Fruit fly (Drosophila melanogaster) whole organism, embryonic: ENCODE results near the gene D.
A peak's percentile ranks its signal among the peaks of the same experiment; 100 is the strongest.

ENCODE experiments used
- Adf1 ChIP-seq: fragments of 200-800 bp; sonication (Bioruptor generic); IDR thresholded peaks from 2 replicates; pipeline ENCODE4 v1.3.6; 2022; ENCODE audit warnings: missing biosample characterization, missing genetic modification characterization
- Asciz ChIP-seq: fragments of 200-800 bp; sonication (Bioruptor generic); optimal IDR thresholded peaks from 2 replicates; lab custom pipeline; 2017; ENCODE audit warnings: missing biosample characterization, mild to moderate bottlenecking, missing genetic modification characterization, missing genetic modification reagents
- Bdp1 ChIP-seq: fragments of 200-800 bp; sonication (Bioruptor generic); optimal IDR thresholded peaks from 3 replicates; lab custom pipeline; 2016; ENCODE audit warnings: missing biosample characterization, missing genetic modification characterization
- CG10543 ChIP-seq: fragments of 200-800 bp; sonication (Bioruptor generic); optimal IDR thresholded peaks from 3 replicates; lab custom pipeline; 2017; ENCODE audit warnings: missing biosample characterization, mild to moderate bottlenecking, missing genetic modification characterization, moderate library complexity
- CG11723 ChIP-seq: fragments of 200-800 bp; sonication (Bioruptor generic); optimal IDR thresholded peaks from 2 replicates; lab custom pipeline; 2017; ENCODE audit warnings: missing biosample characterization, mild to moderate bottlenecking, missing genetic modification characterization
- CG12299 ChIP-seq: fragments of 200-800 bp; sonication (Bioruptor generic); optimal IDR thresholded peaks from 2 replicates; lab custom pipeline; 2018; ENCODE audit warnings: missing biosample characterization, mild to moderate bottlenecking, missing genetic modification characterization
- CG13123 ChIP-seq: fragments of 200-800 bp; sonication (Bioruptor generic); optimal IDR thresholded peaks from 2 replicates; lab custom pipeline; 2016; ENCODE audit warnings: missing biosample characterization, missing genetic modification characterization
- CG15514 ChIP-seq: fragments of 200-800 bp; sonication (Bioruptor generic); optimal IDR thresholded peaks from 3 replicates; lab custom pipeline; 2017; ENCODE audit warnings: missing biosample characterization, missing genetic modification characterization, mild to moderate bottlenecking, moderate library complexity, missing genetic modification reagents
- CG17385 ChIP-seq: fragments of 200-800 bp; sonication (Bioruptor generic); optimal IDR thresholded peaks from 3 replicates; lab custom pipeline; 2018; ENCODE audit warnings: missing biosample characterization, mild to moderate bottlenecking, missing genetic modification characterization
- CG31365 ChIP-seq: fragments of 200-800 bp; sonication (Bioruptor generic); optimal IDR thresholded peaks from 2 replicates; lab custom pipeline; 2018; ENCODE audit warnings: missing biosample characterization, mild to moderate bottlenecking, missing genetic modification characterization
- CG3163 ChIP-seq: fragments of 200-800 bp; sonication (Bioruptor generic); optimal IDR thresholded peaks from 3 replicates; lab custom pipeline; 2016; ENCODE audit warnings: missing biosample characterization, missing genetic modification characterization
- CG34224 ChIP-seq: fragments of 200-800 bp; sonication (Bioruptor generic); IDR thresholded peaks from 3 replicates; pipeline ENCODE4 v1.3.6; 2022; ENCODE audit warnings: missing biosample characterization, missing genetic modification characterization; ENCODE audit not compliant: partially characterized antibody
- CG4820 ChIP-seq: fragments of 200-800 bp; sonication (Bioruptor generic); optimal IDR thresholded peaks from 3 replicates; lab custom pipeline; 2016; ENCODE audit warnings: missing biosample characterization, missing genetic modification characterization
- CG7745 ChIP-seq: fragments of 200-800 bp; sonication (Bioruptor generic); optimal IDR thresholded peaks from 2 replicates; lab custom pipeline; 2018; ENCODE audit warnings: missing biosample characterization, mild to moderate bottlenecking, missing genetic modification characterization, moderate library complexity
- CG8388 ChIP-seq: fragments of 200-800 bp; sonication (Bioruptor generic); optimal IDR thresholded peaks from 2 replicates; lab custom pipeline; 2019; ENCODE audit warnings: missing biosample characterization, mild to moderate bottlenecking, missing genetic modification characterization, moderate library complexity
- CG8944 ChIP-seq: fragments of 200-800 bp; sonication (Bioruptor generic); optimal IDR thresholded peaks from 3 replicates; lab custom pipeline; 2016; ENCODE audit warnings: missing biosample characterization, missing genetic modification characterization
- Gug ChIP-seq: fragments of 200-800 bp; sonication (Bioruptor generic); IDR thresholded peaks from 4 replicates; pipeline ENCODE4 v1.3.6; 2022; ENCODE audit warnings: missing biosample characterization, missing genetic modification characterization
- Hr39 ChIP-seq: fragments of >200 bp; optimal IDR thresholded peaks from 2 replicates; lab custom pipeline; 2017
- Hsf ChIP-seq: fragments of 200-800 bp; sonication (Bioruptor generic); optimal IDR thresholded peaks from 3 replicates; lab custom pipeline; 2016; ENCODE audit warnings: missing biosample characterization, missing genetic modification characterization
- MESR4 ChIP-seq: fragments of 200-800 bp; sonication (Bioruptor generic); optimal IDR thresholded peaks from 2 replicates; lab custom pipeline; 2018; ENCODE audit warnings: missing biosample characterization, mild to moderate bottlenecking, missing genetic modification characterization, moderate library complexity
- Meics ChIP-seq: fragments of 200-800 bp; sonication (Bioruptor generic); optimal IDR thresholded peaks from 2 replicates; lab custom pipeline; 2017; ENCODE audit warnings: missing biosample characterization, mild to moderate bottlenecking, missing genetic modification characterization
- NC2β ChIP-seq: fragments of 200-800 bp; sonication (Bioruptor generic); optimal IDR thresholded peaks from 2 replicates; lab custom pipeline; 2016; ENCODE audit warnings: missing biosample characterization, missing genetic modification characterization
- Pdp1 ChIP-seq, 2 experiments: fragments of 200-800 bp; sonication (Bioruptor generic); optimal IDR thresholded peaks; 3 replicates each; lab custom pipeline; 2016; ENCODE audit warnings: missing biosample characterization in 2 of 2, missing genetic modification characterization in 2 of 2, mild to moderate bottlenecking in 1 of 2, moderate library complexity in 1 of 2
- Ptx1 ChIP-seq: fragments of 200-800 bp; sonication (Bioruptor generic); IDR thresholded peaks from 2 replicates; pipeline ENCODE4 v1.3.6; 2022; ENCODE audit warnings: missing biosample characterization, missing genetic modification characterization
- Sox100B ChIP-seq: fragments of 200-800 bp; sonication (Bioruptor generic); optimal IDR thresholded peaks from 3 replicates; lab custom pipeline; 2018; ENCODE audit warnings: missing biosample characterization, mild to moderate bottlenecking, missing genetic modification characterization
- Ssrp ChIP-seq: fragments of 200-800 bp; sonication (Bioruptor generic); optimal IDR thresholded peaks from 2 replicates; lab custom pipeline; 2018; ENCODE audit warnings: missing biosample characterization, mild to moderate bottlenecking, missing genetic modification characterization, moderate library complexity
- ash1 ChIP-seq: fragments of 200-800 bp; sonication (Bioruptor generic); optimal IDR thresholded peaks from 2 replicates; lab custom pipeline; 2018; ENCODE audit warnings: missing biosample characterization, mild to moderate bottlenecking, missing genetic modification characterization
- bigmax ChIP-seq: fragments of 200-800 bp; sonication (Bioruptor generic); optimal IDR thresholded peaks from 2 replicates; lab custom pipeline; 2018; ENCODE audit warnings: missing biosample characterization, mild to moderate bottlenecking, missing genetic modification characterization
- cato ChIP-seq: fragments of 200-800 bp; sonication (Bioruptor generic); optimal IDR thresholded peaks from 2 replicates; lab custom pipeline; 2016; ENCODE audit warnings: missing biosample characterization, missing genetic modification characterization, borderline replicate concordance
- cg ChIP-seq: fragments of 200-800 bp; sonication (Bioruptor generic); optimal IDR thresholded peaks from 3 replicates; lab custom pipeline; 2019; ENCODE audit warnings: missing biosample characterization, mild to moderate bottlenecking, missing genetic modification characterization, moderate library complexity
- chn ChIP-seq: fragments of 200-800 bp; sonication (Bioruptor generic); optimal IDR thresholded peaks from 2 replicates; lab custom pipeline; 2016; ENCODE audit warnings: missing biosample characterization, missing genetic modification characterization
- croc ChIP-seq: fragments of 200-800 bp; sonication (Bioruptor generic); conservative IDR thresholded peaks from 3 replicates; pipeline ENCODE4 v1.3.6; 2022; ENCODE audit warnings: missing biosample characterization, missing genetic modification characterization
- dati ChIP-seq: fragments of 200-800 bp; sonication (Bioruptor generic); IDR thresholded peaks from 2 replicates; pipeline ENCODE4 v1.3.6; 2022; ENCODE audit warnings: missing biosample characterization, missing genetic modification characterization
- dimm ChIP-seq: fragments of 200-800 bp; sonication (Bioruptor generic); IDR thresholded peaks from 2 replicates; pipeline ENCODE4 v1.3.6; 2022; ENCODE audit warnings: missing biosample characterization, missing genetic modification characterization
- en ChIP-seq: fragments of 200-800 bp; sonication (Bioruptor generic); optimal IDR thresholded peaks from 2 replicates; lab custom pipeline; 2016; ENCODE audit warnings: missing biosample characterization, missing genetic modification characterization
- ewg ChIP-seq: fragments of 200-800 bp; sonication (Bioruptor generic); optimal IDR thresholded peaks from 3 replicates; lab custom pipeline; 2017; ENCODE audit warnings: mild to moderate bottlenecking, missing biosample characterization, missing genetic modification reagents, missing genetic modification characterization
- fru ChIP-seq: fragments of >200 bp; optimal IDR thresholded peaks from 2 replicates; lab custom pipeline; 2017
- gcm2 ChIP-seq: fragments of 200-800 bp; sonication (Bioruptor generic); optimal IDR thresholded peaks from 2 replicates; lab custom pipeline; 2016; ENCODE audit warnings: missing biosample characterization, missing genetic modification characterization
- gem ChIP-seq: fragments of 200-800 bp; sonication (Bioruptor generic); optimal IDR thresholded peaks from 2 replicates; lab custom pipeline; 2019; ENCODE audit warnings: missing biosample characterization, mild to moderate bottlenecking, missing genetic modification characterization, moderate library complexity
- ken ChIP-seq: fragments of 200-800 bp; sonication (Bioruptor generic); IDR thresholded peaks from 3 replicates; pipeline ENCODE4 v1.3.6; 2022; ENCODE audit warnings: missing biosample characterization, missing genetic modification characterization
- otp ChIP-seq: fragments of 200-800 bp; sonication (Bioruptor generic); IDR thresholded peaks from 3 replicates; pipeline ENCODE4, ENCODE4 v1.3.6; 2022; ENCODE audit warnings: missing biosample characterization, missing genetic modification characterization
- pan ChIP-seq, 4 experiments: fragments of >200 bp in 3 of 4; fragments of 200-800 bp in 1 of 4; sonication (Bioruptor generic) in 1 of 4; optimal IDR thresholded peaks in 3 of 4; IDR thresholded peaks in 1 of 4; 2 replicates each; pipeline versions ENCODE4 v1.3.6 to Lab custom; 2017 to 2022; ENCODE audit warnings: missing biosample characterization in 2 of 4, missing genetic modification characterization in 2 of 4, mixed read lengths in 1 of 4
- pb ChIP-seq: fragments of 200-800 bp; sonication (Bioruptor generic); optimal IDR thresholded peaks from 3 replicates; lab custom pipeline; 2016; ENCODE audit warnings: missing biosample characterization, missing genetic modification characterization
- pita ChIP-seq: fragments of 200-800 bp; sonication (Bioruptor generic); optimal IDR thresholded peaks from 2 replicates; lab custom pipeline; 2017; ENCODE audit warnings: missing biosample characterization, mild to moderate bottlenecking, missing genetic modification characterization
- rib ChIP-seq: fragments of 200-800 bp; sonication (Bioruptor generic); IDR thresholded peaks from 2 replicates; pipeline ENCODE4 v1.3.6; 2022; ENCODE audit warnings: missing biosample characterization, missing genetic modification characterization
- ro ChIP-seq: fragments of 200-800 bp; sonication (Bioruptor generic); IDR thresholded peaks from 2 replicates; pipeline ENCODE4 v1.3.6; 2022; ENCODE audit warnings: missing biosample characterization, missing genetic modification characterization
- schlank ChIP-seq: fragments of 200-800 bp; sonication (Bioruptor generic); optimal IDR thresholded peaks from 2 replicates; lab custom pipeline; 2018; ENCODE audit warnings: missing biosample characterization, mild to moderate bottlenecking, missing genetic modification characterization
- sisA ChIP-seq: fragments of 200-800 bp; sonication (Bioruptor generic); IDR thresholded peaks from 2 replicates; pipeline ENCODE4 v1.3.6; 2022; ENCODE audit warnings: missing biosample characterization, missing genetic modification characterization
- slbo ChIP-seq: fragments of 200-800 bp; sonication (Bioruptor generic); IDR thresholded peaks from 2 replicates; pipeline ENCODE4 v1.3.6; 2022; ENCODE audit warnings: missing biosample characterization, missing genetic modification characterization
- so ChIP-seq: fragments of 200-800 bp; sonication (Bioruptor generic); IDR thresholded peaks from 3 replicates; pipeline ENCODE4 v1.3.6; 2022; ENCODE audit warnings: missing biosample characterization, missing genetic modification characterization
- stc ChIP-seq: fragments of 200-800 bp; sonication (Bioruptor generic); IDR thresholded peaks from 2 replicates; pipeline ENCODE4 v1.3.6; 2022; ENCODE audit warnings: missing biosample characterization, missing genetic modification characterization
- tin ChIP-seq: fragments of 200-800 bp; sonication (Bioruptor generic); optimal IDR thresholded peaks from 3 replicates; lab custom pipeline; 2016; ENCODE audit warnings: missing biosample characterization, missing genetic modification characterization

The D gene

DNA sequence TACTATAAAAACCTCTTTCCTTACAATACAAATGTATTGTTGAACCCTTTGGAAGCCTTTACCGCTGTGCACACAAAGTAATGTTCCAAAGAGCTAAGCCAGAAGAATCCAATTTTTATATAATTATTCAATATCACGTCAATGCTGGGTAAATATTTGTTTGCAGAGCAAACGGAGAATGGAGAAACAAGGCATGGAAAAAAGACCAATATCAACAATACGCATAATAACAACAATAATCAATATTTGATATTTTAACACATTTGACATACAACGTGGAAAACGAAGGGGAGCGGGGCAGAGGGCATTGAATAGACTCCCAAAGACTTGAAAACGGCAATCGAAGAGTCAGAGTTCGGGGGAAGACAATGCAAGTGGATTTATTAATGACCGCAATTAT, 4.2 kb downstream of the D start (continued):
- TF ChIP-seq cg (GFP tag; lab: Kevin White, UChicago) = no peak
- TF ChIP-seq fru = no peak
- TF ChIP-seq CG8388 (GFP tag; lab: Kevin White, UChicago) = peak; percentile 16
- TF ChIP-seq Sox100B (GFP tag; lab: Kevin White, UChicago) = peak; percentile 76
- TF ChIP-seq ro = no peak
- TF ChIP-seq gcm2 (GFP tag; lab: Kevin White, UChicago) = no peak
- TF ChIP-seq Ptx1 (GFP tag; lab: Robert Waterston, UW) = no peak
- no peak for TF ChIP-seq MESR4 (GFP tag; lab: Kevin White, UChicago)
- peak; percentile 47 for TF ChIP-seq CG11723
- no peak for TF ChIP-seq cato (GFP tag; lab: Kevin White, UChicago)
- peak; percentile 42 for TF ChIP-seq schlank
- no peak for TF ChIP-seq Gug (GFP tag; lab: Robert Waterston, UW)
- no peak for TF ChIP-seq tin (GFP tag; lab: Kevin White, UChicago)
- no peak for TF ChIP-seq chn (GFP tag; lab: Kevin White, UChicago)
- no peak for TF ChIP-seq sisA (GFP tag; lab: Robert Waterston, UW)
- no peak for TF ChIP-seq dati (GFP tag; lab: Robert Waterston, UW)
- peak; percentile 51 for TF ChIP-seq CG3163 (GFP tag; lab: Kevin White, UChicago)
- peak; percentile 37 for TF ChIP-seq Bdp1 (GFP tag; lab: Kevin White, UChicago)
- peak; percentile 2 for TF ChIP-seq ewg (GFP tag; lab: Kevin White, UChicago)
- peak; percentile 41 for TF ChIP-seq ash1 (GFP tag; lab: Kevin White, UChicago)
- TF ChIP-seq CG8944 = no peak
- peak; percentile 71 for TF ChIP-seq CG15514 (GFP tag; lab: Kevin White, UChicago)
- no peak for TF ChIP-seq pb (GFP tag; lab: Kevin White, UChicago)
- TF ChIP-seq pan (optimal IDR thresholded peaks at IDR 0.05; lab: Kevin White, UChicago) = no peak
- peak in 1 of 2 experiments; percentile 5 for TF ChIP-seq pan (GFP tag; optimal IDR thresholded peaks at IDR 0.05 in 1 of 2, IDR thresholded peaks at IDR 0.05 in 1 of 2)
- TF ChIP-seq Meics = peak; percentile 63
- TF ChIP-seq ken (GFP tag; lab: Robert Waterston, UW) = no peak
- TF ChIP-seq Ssrp (tag; lab: Kevin White, UChicago) = no peak
- TF ChIP-seq Hr39 (lab: Kevin White, UChicago) = no peak
- peak; percentile 52 for TF ChIP-seq CG7745
- peak; percentile 28; the same call in 1 of the 2 replicates for TF ChIP-seq Adf1 (GFP tag; lab: Robert Waterston, UW)
- TF ChIP-seq slbo (GFP tag; lab: Robert Waterston, UW) = no peak
- no peak for TF ChIP-seq pita (GFP tag; lab: Kevin White, UChicago)
- TF ChIP-seq otp (GFP tag; lab: Robert Waterston, UW) = peak; percentile 72; the same call in 2 of the 3 replicates
- peak; percentile 72 for TF ChIP-seq CG12299 (tag; lab: Kevin White, UChicago)
- TF ChIP-seq CG10543 (GFP tag; lab: Kevin White, UChicago) = peak; percentile 67
- TF ChIP-seq so = peak; percentile 45; the same call in 1 of the 3 replicates
- peak; percentile 87 for TF ChIP-seq CG17385 (GFP tag; lab: Kevin White, UChicago)
- peak in 1 of 2 experiments; percentile 16 for TF ChIP-seq Pdp1 (GFP tag; optimal IDR thresholded peaks at IDR 0.05; lab: Kevin White, UChicago)
- no peak for TF ChIP-seq en (GFP tag; lab: Kevin White, UChicago)
- TF ChIP-seq Asciz = peak; percentile 87
- TF ChIP-seq CG31365 (tag; lab: Kevin White, UChicago) = peak; percentile 56
- no peak for TF ChIP-seq CG4820
- TF ChIP-seq bigmax (GFP tag; lab: Kevin White, UChicago) = peak; percentile 6
- TF ChIP-seq stc = peak; percentile 8; the same call in 1 of the 2 replicates
- peak; percentile 61 for TF ChIP-seq Hsf (GFP tag; lab: Kevin White, UChicago)
- peak; percentile 7 for TF ChIP-seq CG13123 (GFP tag; lab: Kevin White, UChicago)
- no peak for TF ChIP-seq rib (GFP tag; lab: Robert Waterston, UW)
- no peak for TF ChIP-seq dimm (GFP tag; lab: Robert Waterston, UW)
- TF ChIP-seq gem (tag; lab: Kevin White, UChicago) = peak; percentile 71
- no peak for TF ChIP-seq croc (GFP tag; lab: Robert Waterston, UW)
- no peak for TF ChIP-seq CG34224 (GFP tag; lab: Robert Waterston, UW)
- no peak for TF ChIP-seq NC2β
